Fruit fly (Drosophila melanogaster): Measurements from ENCODE around the gene fal.

DNA sequence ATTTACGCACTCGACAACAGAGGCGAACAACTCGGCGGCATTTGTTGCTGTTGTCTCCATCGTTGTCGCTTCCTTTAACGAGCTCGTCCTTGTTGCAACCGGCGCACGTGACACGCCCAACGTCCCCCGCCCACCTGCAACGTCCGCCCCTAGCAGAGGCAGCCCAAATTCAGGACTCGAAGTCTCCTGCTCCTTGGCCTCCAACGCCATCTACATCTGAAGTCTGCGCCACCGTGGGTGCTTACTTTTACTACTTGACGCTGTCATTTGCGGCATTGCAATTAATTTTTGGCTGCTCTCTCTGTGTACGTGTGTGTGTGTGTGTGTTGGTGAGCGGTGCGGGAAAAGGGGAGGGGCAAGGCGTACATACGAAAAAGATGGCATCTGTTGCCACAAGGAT lies 33.7 kb downstream of the fal start:
- no peak for TF ChIP-seq CG17806 (tag; optimal IDR thresholded peaks at IDR 0.05)
- no peak for TF ChIP-seq rn (GFP tag; IDR thresholded peaks at IDR 0.05)
- TF ChIP-seq CG15710 (tag; optimal IDR thresholded peaks at IDR 0.05) = no peak

All from whole organism, pupa.